Fruit fly (Drosophila melanogaster) whole organism, embryonic: ENCODE results near the gene CG42811.

Experiments used
- B-H2 ChIP-seq: fragments of 200-800 bp; sonication (Bioruptor generic); optimal IDR thresholded peaks from 2 replicates; lab custom pipeline; 2018; ENCODE audit warnings: missing biosample characterization, mild to moderate bottlenecking, missing genetic modification characterization
- CG10654 ChIP-seq: fragments of 200-800 bp; sonication (Bioruptor generic); optimal IDR thresholded peaks from 2 replicates; lab custom pipeline; 2016; ENCODE audit warnings: missing biosample characterization, missing genetic modification characterization
- CG10979 ChIP-seq: fragments of 200-800 bp; sonication (Bioruptor generic); optimal IDR thresholded peaks from 2 replicates; lab custom pipeline; 2018; ENCODE audit warnings: missing biosample characterization, mild to moderate bottlenecking, missing genetic modification characterization, moderate library complexity
- CG11085 ChIP-seq: fragments of 200-800 bp; sonication (Bioruptor generic); IDR thresholded peaks from 2 replicates; pipeline ENCODE4 v1.3.6; 2022; ENCODE audit warnings: missing biosample characterization, missing genetic modification characterization
- CG13296 ChIP-seq: fragments of 200-800 bp; sonication (Bioruptor generic); optimal IDR thresholded peaks from 3 replicates; lab custom pipeline; 2018; ENCODE audit warnings: missing biosample characterization, mild to moderate bottlenecking, missing genetic modification characterization
- CG14965 ChIP-seq: fragments of 200-800 bp; sonication (Bioruptor generic); optimal IDR thresholded peaks from 2 replicates; lab custom pipeline; 2016; ENCODE audit warnings: missing biosample characterization, missing genetic modification characterization, borderline replicate concordance
- CG15269 ChIP-seq: fragments of 200-800 bp; sonication (Bioruptor generic); optimal IDR thresholded peaks from 2 replicates; lab custom pipeline; 2018; ENCODE audit warnings: missing biosample characterization, mild to moderate bottlenecking, missing genetic modification characterization, moderate library complexity
- CG16779 ChIP-seq: fragments of 200-800 bp; sonication (Bioruptor generic); IDR thresholded peaks from 2 replicates; pipeline ENCODE4 v1.3.6; 2022; ENCODE audit warnings: missing biosample characterization, missing genetic modification characterization
- CG17802 ChIP-seq: fragments of 200-800 bp; sonication (Bioruptor generic); optimal IDR thresholded peaks from 2 replicates; lab custom pipeline; 2018; ENCODE audit warnings: missing biosample characterization, mild to moderate bottlenecking, missing genetic modification characterization, moderate library complexity
- CG18011 ChIP-seq: fragments of 200-800 bp; sonication (Bioruptor generic); optimal IDR thresholded peaks from 2 replicates; lab custom pipeline; 2017; ENCODE audit warnings: missing biosample characterization, missing genetic modification characterization, mild to moderate bottlenecking, moderate library complexity, missing genotype
- CG18619 ChIP-seq: fragments of 200-800 bp; sonication (Bioruptor generic); optimal IDR thresholded peaks from 3 replicates; lab custom pipeline; 2017; ENCODE audit warnings: missing biosample characterization, mild to moderate bottlenecking, missing genetic modification characterization
- CG3163 ChIP-seq: fragments of 200-800 bp; sonication (Bioruptor generic); optimal IDR thresholded peaks from 3 replicates; lab custom pipeline; 2016; ENCODE audit warnings: missing biosample characterization, missing genetic modification characterization
- CG32767 ChIP-seq: fragments of 200-800 bp; sonication (Bioruptor generic); IDR thresholded peaks from 2 replicates; pipeline ENCODE4 v1.3.6; 2022; ENCODE audit warnings: missing biosample characterization, missing genetic modification characterization
- CG3281 ChIP-seq: fragments of 200-800 bp; sonication (Bioruptor generic); optimal IDR thresholded peaks from 3 replicates; lab custom pipeline; 2017; ENCODE audit warnings: missing biosample characterization, mild to moderate bottlenecking, missing genetic modification characterization
- CG34422 ChIP-seq: fragments of 200-800 bp; sonication (Bioruptor generic); IDR thresholded peaks from 3 replicates; pipeline ENCODE4 v1.3.6; 2022; ENCODE audit warnings: missing biosample characterization, missing genetic modification characterization
- CG3838 ChIP-seq: fragments of 200-800 bp; sonication (Bioruptor generic); optimal IDR thresholded peaks from 3 replicates; lab custom pipeline; 2016; ENCODE audit warnings: missing biosample characterization, missing genetic modification characterization
- CG6854 ChIP-seq: fragments of 200-800 bp; sonication (Bioruptor generic); optimal IDR thresholded peaks from 3 replicates; lab custom pipeline; 2017; ENCODE audit warnings: missing biosample characterization, mild to moderate bottlenecking, missing genetic modification characterization
- CG7786 ChIP-seq: fragments of 200-800 bp; sonication (Bioruptor generic); optimal IDR thresholded peaks from 2 replicates; lab custom pipeline; 2016; ENCODE audit warnings: missing biosample characterization, missing genetic modification characterization
- CG8089 ChIP-seq: fragments of 200-800 bp; sonication (Bioruptor generic); optimal IDR thresholded peaks from 3 replicates; lab custom pipeline; 2016; ENCODE audit warnings: missing biosample characterization, missing genetic modification characterization
- CoRest ChIP-seq: fragments of 200-800 bp; sonication (Bioruptor generic); optimal IDR thresholded peaks from 3 replicates; lab custom pipeline; 2018; ENCODE audit warnings: missing biosample characterization, mild to moderate bottlenecking, missing genetic modification characterization, moderate library complexity
- Dll ChIP-seq: fragments of 200-800 bp; sonication (Bioruptor generic); IDR thresholded peaks from 4 replicates; pipeline ENCODE4 v1.3.6; 2022; ENCODE audit warnings: missing biosample characterization, missing genetic modification characterization; ENCODE audit not compliant: partially characterized antibody
- Drgx ChIP-seq: fragments of 200-800 bp; sonication (Bioruptor generic); IDR thresholded peaks from 2 replicates; pipeline ENCODE4 v1.3.6; 2022; ENCODE audit warnings: missing biosample characterization, missing genetic modification characterization
- Eip74EF ChIP-seq, 2 experiments: fragments of 200-800 bp in 1 of 2; fragments of >200 bp in 1 of 2; sonication (Bioruptor generic) in 1 of 2; optimal IDR thresholded peaks; 2 replicates each; lab custom pipeline; 2017 to 2019; ENCODE audit warnings: missing biosample characterization in 2 of 2, missing genetic modification characterization in 2 of 2, mild to moderate bottlenecking in 1 of 2, moderate library complexity in 1 of 2
- Ets97D ChIP-seq: fragments of 200-800 bp; sonication (Bioruptor generic); optimal IDR thresholded peaks from 3 replicates; lab custom pipeline; 2016; ENCODE audit warnings: missing biosample characterization, missing genetic modification characterization
- Hmr ChIP-seq: fragments of 200-800 bp; sonication (Bioruptor generic); optimal IDR thresholded peaks from 3 replicates; lab custom pipeline; 2017; ENCODE audit warnings: mild to moderate bottlenecking, missing biosample characterization, missing genetic modification reagents, missing genetic modification characterization
- Hr39 ChIP-seq: fragments of >200 bp; optimal IDR thresholded peaks from 2 replicates; lab custom pipeline; 2017
- Kr ChIP-seq: fragments of 200-800 bp; sonication (Bioruptor generic); optimal IDR thresholded peaks from 2 replicates; lab custom pipeline; 2017; ENCODE audit warnings: missing biosample characterization, mild to moderate bottlenecking, missing genetic modification characterization
- Lim3 ChIP-seq: fragments of 200-800 bp; sonication (Bioruptor generic); IDR thresholded peaks from 2 replicates; pipeline ENCODE4 v1.3.6; 2022; ENCODE audit warnings: missing biosample characterization, missing genetic modification characterization
- NfI ChIP-seq: fragments of 200-800 bp; sonication (Bioruptor generic); optimal IDR thresholded peaks from 3 replicates; lab custom pipeline; 2018; ENCODE audit warnings: missing biosample characterization, mild to moderate bottlenecking, missing genetic modification characterization, moderate library complexity
- Pdp1 ChIP-seq, 2 experiments: fragments of 200-800 bp; sonication (Bioruptor generic); optimal IDR thresholded peaks; 3 replicates each; lab custom pipeline; 2016; ENCODE audit warnings: missing biosample characterization in 2 of 2, missing genetic modification characterization in 2 of 2, mild to moderate bottlenecking in 1 of 2, moderate library complexity in 1 of 2
- amos ChIP-seq: fragments of 200-800 bp; sonication (Bioruptor generic); IDR thresholded peaks from 2 replicates; pipeline ENCODE4 v1.3.6; 2022; ENCODE audit warnings: missing biosample characterization, missing genetic modification characterization; ENCODE audit not compliant: partially characterized antibody
- ase ChIP-seq: fragments of 200-800 bp; sonication (Bioruptor generic); IDR thresholded peaks from 3 replicates; pipeline ENCODE4 v1.3.6; 2022; ENCODE audit warnings: missing biosample characterization, missing genetic modification characterization
- bigmax ChIP-seq: fragments of 200-800 bp; sonication (Bioruptor generic); optimal IDR thresholded peaks from 2 replicates; lab custom pipeline; 2018; ENCODE audit warnings: missing biosample characterization, mild to moderate bottlenecking, missing genetic modification characterization
- cg ChIP-seq: fragments of 200-800 bp; sonication (Bioruptor generic); optimal IDR thresholded peaks from 3 replicates; lab custom pipeline; 2019; ENCODE audit warnings: missing biosample characterization, mild to moderate bottlenecking, missing genetic modification characterization, moderate library complexity
- chm ChIP-seq: fragments of 200-800 bp; sonication (Bioruptor generic); IDR thresholded peaks from 2 replicates; pipeline ENCODE4 v1.3.6; 2022; ENCODE audit warnings: missing biosample characterization, missing genetic modification characterization
- disco-r ChIP-seq: fragments of 200-800 bp; sonication (Bioruptor generic); optimal IDR thresholded peaks from 2 replicates; lab custom pipeline; 2016; ENCODE audit warnings: missing biosample characterization, missing genetic modification characterization
- eve ChIP-seq, 2 experiments: fragments of >200 bp; optimal IDR thresholded peaks; 2 replicates each; lab custom pipeline; 2017; ENCODE audit warnings: missing biosample characterization in 2 of 2, missing genetic modification characterization in 2 of 2
- h ChIP-seq: fragments of >200 bp; optimal IDR thresholded peaks from 2 replicates; lab custom pipeline; 2017
- hkb ChIP-seq, 2 experiments: fragments of 200-800 bp in 1 of 2; fragments of >200 bp in 1 of 2; sonication (Bioruptor generic) in 1 of 2; IDR thresholded peaks in 1 of 2; optimal IDR thresholded peaks in 1 of 2; 2 replicates each; pipeline versions ENCODE4 v1.3.6 to Lab custom; 2017 to 2022; ENCODE audit warnings: missing biosample characterization in 1 of 2, missing genetic modification characterization in 1 of 2
- jing ChIP-seq: fragments of 200-800 bp; sonication (Bioruptor generic); optimal IDR thresholded peaks from 2 replicates; lab custom pipeline; 2018; ENCODE audit warnings: missing biosample characterization, mild to moderate bottlenecking, missing genetic modification characterization
- pb ChIP-seq: fragments of 200-800 bp; sonication (Bioruptor generic); optimal IDR thresholded peaks from 3 replicates; lab custom pipeline; 2016; ENCODE audit warnings: missing biosample characterization, missing genetic modification characterization
- schlank ChIP-seq: fragments of 200-800 bp; sonication (Bioruptor generic); optimal IDR thresholded peaks from 2 replicates; lab custom pipeline; 2018; ENCODE audit warnings: missing biosample characterization, mild to moderate bottlenecking, missing genetic modification characterization
- seq ChIP-seq: fragments of 200-800 bp; sonication (Bioruptor generic); IDR thresholded peaks from 2 replicates; pipeline ENCODE4 v1.3.6; 2022; ENCODE audit warnings: missing biosample characterization, missing genetic modification characterization
- stc ChIP-seq: fragments of 200-800 bp; sonication (Bioruptor generic); IDR thresholded peaks from 2 replicates; pipeline ENCODE4 v1.3.6; 2022; ENCODE audit warnings: missing biosample characterization, missing genetic modification characterization
- stwl ChIP-seq: fragments of 200-800 bp; sonication (Bioruptor generic); optimal IDR thresholded peaks from 3 replicates; lab custom pipeline; 2018; ENCODE audit warnings: missing biosample characterization, mild to moderate bottlenecking, missing genetic modification characterization, moderate library complexity
- tin ChIP-seq: fragments of 200-800 bp; sonication (Bioruptor generic); optimal IDR thresholded peaks from 3 replicates; lab custom pipeline; 2016; ENCODE audit warnings: missing biosample characterization, missing genetic modification characterization
- tll ChIP-seq, 2 experiments: fragments of 200-800 bp in 1 of 2; fragments of >200 bp in 1 of 2; sonication (Bioruptor generic) in 1 of 2; optimal IDR thresholded peaks; 2 replicates each; lab custom pipeline; 2017 to 2019; ENCODE audit warnings: missing biosample characterization in 2 of 2, missing genetic modification characterization in 2 of 2, mild to moderate bottlenecking in 1 of 2, moderate library complexity in 1 of 2
- toy ChIP-seq: fragments of 200-800 bp; sonication (Bioruptor generic); IDR thresholded peaks from 2 replicates; pipeline ENCODE4 v1.3.6; 2022; ENCODE audit warnings: missing biosample characterization, missing genetic modification characterization
- wor ChIP-seq: fragments of 200-800 bp; sonication (Bioruptor generic); IDR thresholded peaks from 2 replicates; pipeline ENCODE4 v1.3.6; 2022; ENCODE audit warnings: missing biosample characterization, missing genetic modification characterization

The CG42811 gene

DNA sequence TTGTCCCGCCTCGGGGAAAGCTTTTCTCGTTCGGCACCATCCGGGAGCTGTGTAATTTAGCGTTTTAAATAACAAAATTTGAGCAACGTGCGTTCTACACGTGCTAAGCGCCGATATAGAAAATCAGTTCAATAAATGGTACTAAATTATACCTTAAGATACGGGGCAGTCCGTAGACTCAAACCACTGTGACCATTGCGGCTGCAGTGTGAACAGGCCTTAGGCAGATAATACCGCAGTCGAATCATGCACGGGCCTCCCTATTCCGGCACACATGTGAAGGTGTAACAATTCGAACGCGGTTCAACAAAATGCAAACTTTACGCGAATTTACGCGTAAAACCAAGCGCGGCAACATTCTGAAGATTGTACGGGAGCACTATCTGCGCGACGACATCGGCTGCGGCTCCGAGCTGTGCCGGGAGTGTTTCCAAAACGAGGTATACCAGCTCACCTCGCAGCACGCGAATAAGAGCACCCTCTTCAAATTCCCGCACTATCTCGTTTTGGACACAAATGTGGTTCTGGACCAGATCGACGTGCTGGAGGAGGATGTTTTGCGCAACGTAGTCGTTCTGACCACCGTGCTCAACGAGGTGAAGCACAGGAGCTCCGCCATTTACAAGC is 33.7 kb downstream of the CG42811 start, which contains the start of the genes Rrp5 and Dis3 (continued):
- TF ChIP-seq Hr39 (no peak), cg (GFP tag; lab: Kevin White, UChicago) (no peak), B-H2 (GFP tag; lab: Kevin White, UChicago) (no peak), tin (GFP tag; lab: Kevin White, UChicago) (peak; percentile 28), CG17802 (tag; lab: Kevin White, UChicago) (peak; percentile 100), pb (GFP tag; lab: Kevin White, UChicago) (no peak), CoRest (tag; lab: Kevin White, UChicago) (no peak), jing (GFP tag; lab: Kevin White, UChicago) (no peak), Drgx (GFP tag; lab: Robert Waterston, UW) (no peak), schlank (tag; lab: Kevin White, UChicago) (no peak), amos (GFP tag; lab: Robert Waterston, UW) (peak; percentile 58), Lim3 (no peak), CG7786 (GFP tag; lab: Kevin White, UChicago) (peak; percentile 43), chm (GFP tag; lab: Robert Waterston, UW) (peak; percentile 44), hkb (optimal IDR thresholded peaks at IDR 0.05; lab: Kevin White, UChicago) (peak; percentile 8), hkb (GFP tag; IDR thresholded peaks at IDR 0.05; lab: Robert Waterston, UW) (no peak), Ets97D (GFP tag; lab: Kevin White, UChicago) (peak; percentile 81), CG14965 (GFP tag; lab: Kevin White, UChicago) (no peak), CG6854 (GFP tag; lab: Kevin White, UChicago) (no peak), h (lab: Kevin White, UChicago) (no peak), CG3281 (no peak), ase (GFP tag; lab: Robert Waterston, UW) (0 out of 3 replicates have a peak, but pooled peaks have one; percentile 49), CG16779 (GFP tag; lab: Robert Waterston, UW) (peak; percentile 54; the same call in 1 of the 2 replicates), CG18011 (no peak), disco-r (no peak), wor (GFP tag; lab: Robert Waterston, UW) (no peak), CG3838 (GFP tag; lab: Kevin White, UChicago) (no peak), Pdp1 (GFP tag; optimal IDR thresholded peaks at IDR 0.05; lab: Kevin White, UChicago) (peak in 1 of 2 experiments; percentile 22), stwl (tag; lab: Kevin White, UChicago) (no peak), toy (GFP tag; lab: Robert Waterston, UW) (0 out of 2 replicates have a peak, but pooled peaks have one; percentile 10), Dll (GFP tag; lab: Robert Waterston, UW) (0 out of 4 replicates have a peak, but pooled peaks have one; percentile 17), seq (GFP tag; lab: Robert Waterston, UW) (no peak), Hmr (GFP tag; lab: Kevin White, UChicago) (no peak), bigmax (GFP tag; lab: Kevin White, UChicago) (peak; percentile 29), CG11085 (GFP tag; lab: Robert Waterston, UW) (peak; percentile 42; the same call in 1 of the 2 replicates), tll (GFP tag; optimal IDR thresholded peaks at IDR 0.05; lab: Kevin White, UChicago) (no peak), CG34422 (GFP tag; lab: Robert Waterston, UW) (peak; percentile 89), NfI (GFP tag; lab: Kevin White, UChicago) (no peak), CG13296 (GFP tag; lab: Kevin White, UChicago) (no peak), CG32767 (peak; percentile 31; the same call in 1 of the 2 replicates), CG10979 (tag; lab: Kevin White, UChicago) (peak; percentile 55), CG18619 (GFP tag; lab: Kevin White, UChicago) (no peak), CG8089 (GFP tag; lab: Kevin White, UChicago) (peak; percentile 7), Eip74EF (GFP tag; optimal IDR thresholded peaks at IDR 0.05; lab: Kevin White, UChicago) (no peak), eve (GFP tag; optimal IDR thresholded peaks at IDR 0.05; lab: Kevin White, UChicago) (no peak), CG10654 (GFP tag; lab: Kevin White, UChicago) (no peak), CG15269 (tag; lab: Kevin White, UChicago) (no peak), CG3163 (GFP tag; lab: Kevin White, UChicago) (peak; percentile 14), stc (GFP tag; lab: Robert Waterston, UW) (no peak), Kr (GFP tag; lab: Kevin White, UChicago) (no peak)
